Worm (Caenorhabditis elegans) whole organism, L1 larva: Measurements from ENCODE around the gene sox-3.

Experiments
- egl-27 ChIP-seq, 2 experiments: fragments of 150-350 bp in 1 of 2; sonication (generic microtip); optimal IDR thresholded peaks; 3 replicates each; lab custom pipeline; 2017 to 2018; ENCODE audit warnings: missing biosample characterization in 2 of 2, missing genetic modification characterization in 2 of 2, missing genetic modification reagents in 2 of 2
- mep-1 ChIP-seq: fragments of 150-350 bp; optimal IDR thresholded peaks from 2 replicates; lab custom pipeline; 2014; ENCODE audit warnings: missing biosample characterization, missing genetic modification characterization
- nhr-12 ChIP-seq: sonication (generic microtip); optimal IDR thresholded peaks from 2 replicates; lab custom pipeline; 2017; ENCODE audit warnings: missing biosample characterization, missing genetic modification characterization
- nhr-77 ChIP-seq: fragments of 150-350 bp; optimal IDR thresholded peaks from 2 replicates; lab custom pipeline; 2014; ENCODE audit warnings: missing biosample characterization, missing genetic modification characterization
- pqm-1 ChIP-seq: sonication (generic microtip); optimal IDR thresholded peaks from 3 replicates; lab custom pipeline; 2017; ENCODE audit warnings: missing biosample characterization, missing genetic modification characterization
- unc-86 ChIP-seq: sonication (generic microtip); optimal IDR thresholded peaks from 2 replicates; lab custom pipeline; 2016; ENCODE audit warnings: missing genetic modification characterization, missing compliant biosample characterization
- vab-15 ChIP-seq: sonication (generic microtip); optimal IDR thresholded peaks from 2 replicates; lab custom pipeline; 2017; ENCODE audit warnings: missing genotype, mild to moderate bottlenecking, missing genetic modification characterization, missing compliant biosample characterization
- ztf-11 ChIP-seq, 2 experiments: sonication (generic microtip); optimal IDR thresholded peaks; 2 replicates each; lab custom pipeline; 2016 to 2017; ENCODE audit warnings: missing genetic modification characterization in 2 of 2, missing biosample characterization in 1 of 2, missing compliant biosample characterization in 1 of 2

- no peak for TF ChIP-seq egl-27 (tag; optimal IDR thresholded peaks at IDR 0.05; lab: Kevin White, UChicago)
- no peak for TF ChIP-seq nhr-12 (tag; lab: Kevin White, UChicago)
- no peak for TF ChIP-seq nhr-77 (tag; lab: Kevin White, UChicago)
- TF ChIP-seq pqm-1 (tag; lab: Kevin White, UChicago) = no peak
- no peak for TF ChIP-seq ztf-11 (tag; optimal IDR thresholded peaks at IDR 0.05; lab: Kevin White, UChicago)
- TF ChIP-seq mep-1 (tag; lab: Kevin White, UChicago) = no peak
- no peak for TF ChIP-seq unc-86
- no peak for TF ChIP-seq vab-15 (tag; lab: Kevin White, UChicago)
Observed at ce11 chrX:14724935-14725334, 32.1 kb upstream of the sox-3 start.
